Fruit fly (Drosophila melanogaster): Measurements from ENCODE around the gene CG31343.
"Not testable (repeated sequence)": the region's sequence is repeated elsewhere in the genome, so short reads cannot be mapped to it uniquely, and the experiment has no call there.

CG31343 gene

dm6 chr3R:21732901-21733300 lies 12.2 kb upstream of the CG31343 start (continued):
- peak; percentile 40 for TF ChIP-seq dsx (GFP tag; optimal IDR thresholded peaks at IDR 0.05; ENCODE audit: poor library complexity, severe bottlenecking)
- TF ChIP-seq net (GFP tag; optimal IDR thresholded peaks at IDR 0.05) = peak; percentile 70
- peak; percentile 54 for TF ChIP-seq CG6792 (GFP tag; optimal IDR thresholded peaks at IDR 0.05)
- TF ChIP-seq CG15336 (GFP tag; IDR thresholded peaks at IDR 0.05) = peak; percentile 92
- TF ChIP-seq CG3919 (GFP tag; optimal IDR thresholded peaks at IDR 0.05) = peak; percentile 51
- TF ChIP-seq achi (GFP tag; optimal IDR thresholded peaks at IDR 0.05) = peak; percentile 78
- peak; percentile 34 for TF ChIP-seq lz (GFP tag; optimal IDR thresholded peaks at IDR 0.05)
- TF ChIP-seq Sox14 (GFP tag; optimal IDR thresholded peaks at IDR 0.05) = peak; percentile 51

dm6 chr3R:21736196-21736595 lies 8.9 kb upstream of the CG31343 start, which contains the start of gene Sfp93F:
Sfp93F (minus strand) TSS chr3R:21736296.
- not testable (repeated sequence) for TF ChIP-seq salr, achi, Lpt (GFP tag; optimal IDR thresholded peaks at IDR 0.05)

DNA sequence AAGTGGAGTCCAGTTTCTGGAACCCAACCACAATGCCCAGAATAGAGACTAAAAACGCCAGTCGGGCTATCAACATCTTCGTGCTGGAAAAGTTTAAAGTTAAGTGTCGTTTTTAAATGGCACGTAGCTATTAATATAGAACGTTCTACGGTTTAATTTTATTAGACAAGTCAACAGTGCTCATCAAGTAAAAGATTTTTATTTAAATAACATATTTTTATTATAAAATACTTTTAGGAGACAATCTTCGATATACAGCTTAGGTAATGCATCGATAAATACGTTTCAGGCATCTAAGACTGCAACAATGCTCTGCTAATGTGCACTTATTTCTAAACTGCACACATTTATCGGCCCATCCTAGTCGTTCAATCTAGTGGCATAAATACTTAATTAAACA lies 8.3 kb upstream of the CG31343 start, which contains the start of gene CG42869:
TSS of gene CG42869 (minus strand) at position 101 of the 400 bp plus-strand sequence.
- TF ChIP-seq CG11294 (GFP tag; IDR thresholded peaks at IDR 0.05) (no peak), cyc (GFP tag; optimal IDR thresholded peaks at IDR 0.05) (no peak), CG31627 (GFP tag; optimal IDR thresholded peaks at IDR 0.05) (no peak), CG6163 (GFP tag; IDR thresholded peaks at IDR 0.05) (no peak), acj6 (GFP tag; optimal IDR thresholded peaks at IDR 0.05) (no peak), vri (GFP tag; optimal IDR thresholded peaks at IDR 0.05) (no peak), Ets96B (tag; optimal IDR thresholded peaks at IDR 0.05) (no peak), Sox15 (GFP tag; optimal IDR thresholded peaks at IDR 0.05) (no peak), eg (GFP tag; IDR thresholded peaks at IDR 0.05) (no peak), spab (GFP tag; optimal IDR thresholded peaks at IDR 0.05) (no peak), dac (GFP tag; optimal IDR thresholded peaks at IDR 0.05) (no peak), svp (GFP tag) (no peak), Eip78C (GFP tag) (no peak), Gug (GFP tag; IDR thresholded peaks at IDR 0.05) (no peak)

- TF ChIP-seq spab (GFP tag; optimal IDR thresholded peaks at IDR 0.05) (no peak), fd59A (GFP tag; optimal IDR thresholded peaks at IDR 0.05) (no peak), esn (GFP tag; optimal IDR thresholded peaks at IDR 0.05) (no peak), Lpt (GFP tag; optimal IDR thresholded peaks at IDR 0.05) (no peak), CG34406 (GFP tag; optimal IDR thresholded peaks at IDR 0.05) (no peak), Hr38 (GFP tag; optimal IDR thresholded peaks at IDR 0.05) (no peak), Hr39 (GFP tag; optimal IDR thresholded peaks at IDR 0.05) (no peak)
Measured at dm6 chr3R:21737264-21737663, 7.8 kb upstream of the CG31343 start, which contains the start of gene CG42870. CG42870 (minus strand) TSS chr3R:21737364.

- TF ChIP-seq CG11294 (GFP tag; IDR thresholded peaks at IDR 0.05) = no peak
- TF ChIP-seq CG8119 (GFP tag; IDR thresholded peaks at IDR 0.05) = no peak
- TF ChIP-seq CG6792 (GFP tag; optimal IDR thresholded peaks at IDR 0.05) = no peak
- no peak for TF ChIP-seq CG10631 (GFP tag; optimal IDR thresholded peaks at IDR 0.05)
- no peak for TF ChIP-seq salr (GFP tag; optimal IDR thresholded peaks at IDR 0.05)
- no peak for TF ChIP-seq Hr4 (GFP tag; optimal IDR thresholded peaks at IDR 0.05)
- no peak for TF ChIP-seq Lpt (GFP tag; optimal IDR thresholded peaks at IDR 0.05)
- TF ChIP-seq Blimp-1 (GFP tag; optimal IDR thresholded peaks at IDR 0.05) = no peak
- no peak for TF ChIP-seq Hr38 (GFP tag; optimal IDR thresholded peaks at IDR 0.05)
- no peak for TF ChIP-seq fkh (GFP tag; optimal IDR thresholded peaks at IDR 0.05)
Measured at dm6 chr3R:21739010-21739409, 6.1 kb upstream of the CG31343 start, which contains the start of gene CG34034. CG34034 (minus strand) TSS chr3R:21739110.

All from whole organism, prepupa.